Fruit fly (Drosophila melanogaster): ENCODE results near the gene gnu.

Gene gnu

DNA sequence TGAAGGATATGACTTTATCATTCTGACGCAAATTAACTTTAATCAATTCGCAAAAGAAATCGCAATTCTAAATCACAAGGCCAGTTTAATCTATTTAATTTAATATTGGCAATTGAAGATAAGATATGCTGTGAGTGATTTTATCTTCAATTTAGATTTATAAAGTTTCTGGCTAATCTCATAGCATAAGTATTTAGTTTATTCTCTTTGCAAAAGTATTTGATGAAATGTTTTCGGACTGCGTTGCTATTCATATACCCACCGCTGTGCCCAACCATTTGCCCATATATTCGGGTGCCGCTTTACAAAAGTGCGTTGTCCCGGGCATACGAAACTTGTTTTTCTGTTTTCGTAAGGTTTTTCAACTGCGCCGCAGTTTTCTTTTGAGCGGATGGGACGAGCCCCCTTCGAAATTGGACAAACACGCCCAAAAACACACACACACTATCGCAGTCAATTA is 18.2 kb downstream of the gnu start:
- TF ChIP-seq h (optimal IDR thresholded peaks at IDR 0.05) = no peak
- TF ChIP-seq psq (optimal IDR thresholded peaks at IDR 0.05) = no peak
- TF ChIP-seq Myc (optimal IDR thresholded peaks at IDR 0.05) = no peak
- no peak for TF ChIP-seq insv (optimal IDR thresholded peaks at IDR 0.05)
- TF ChIP-seq ttk (optimal IDR thresholded peaks at IDR 0.05) = no peak
- TF ChIP-seq Sin3A (optimal IDR thresholded peaks at IDR 0.05) = no peak

DNA sequence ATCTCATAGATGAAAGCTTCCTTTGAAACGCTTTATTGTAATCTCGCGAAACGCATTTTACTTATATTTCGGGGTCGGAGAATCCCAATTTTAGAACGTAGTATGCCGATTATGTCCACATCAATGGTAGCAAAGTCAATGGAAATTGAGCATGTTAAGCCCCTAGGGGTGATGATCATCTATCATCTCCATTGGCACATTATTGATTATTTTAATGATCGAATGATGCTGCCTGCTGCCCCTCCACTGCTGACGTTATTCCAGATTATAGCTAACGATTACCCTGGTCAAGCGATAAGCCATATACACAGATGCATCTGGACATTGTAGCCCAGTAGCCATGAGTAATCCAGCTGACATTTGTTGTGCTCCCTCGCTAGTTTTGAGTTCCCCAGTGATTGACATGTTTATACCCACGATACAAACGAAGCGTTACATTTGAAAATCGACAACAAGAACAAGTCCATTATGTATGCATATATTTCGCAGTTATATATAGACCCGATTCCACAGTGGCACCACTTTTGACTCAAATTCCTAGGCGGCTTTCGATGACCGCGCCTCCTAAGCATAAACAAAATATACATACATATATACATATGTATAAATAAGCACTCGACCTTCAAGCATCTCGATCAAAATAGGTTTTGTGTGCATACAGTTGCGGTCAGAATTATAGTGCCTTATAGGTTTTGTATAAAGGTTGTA is 18.8 kb downstream of the gnu start:
- no peak for TF ChIP-seq ttk (optimal IDR thresholded peaks at IDR 0.05)
- TF ChIP-seq Sin3A (optimal IDR thresholded peaks at IDR 0.05) = no peak
- TF ChIP-seq Myc (optimal IDR thresholded peaks at IDR 0.05) = no peak
- TF ChIP-seq psq (optimal IDR thresholded peaks at IDR 0.05) = no peak

DNA sequence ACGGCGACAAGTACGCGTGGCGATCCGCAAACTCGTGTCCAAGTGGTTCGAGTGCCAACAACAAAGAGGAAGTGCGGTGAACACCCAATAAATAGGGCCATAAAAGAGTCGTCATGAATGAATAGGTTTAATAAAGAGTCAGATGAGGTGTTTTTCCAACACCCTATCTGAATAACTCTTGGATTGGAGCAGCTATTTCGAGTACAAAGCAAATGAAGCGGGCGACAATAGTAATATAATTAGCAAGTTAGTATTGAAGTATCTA is 19.9 kb downstream of the gnu start:
- TF ChIP-seq ttk (optimal IDR thresholded peaks at IDR 0.05) (no peak), h (optimal IDR thresholded peaks at IDR 0.05) (no peak), insv (optimal IDR thresholded peaks at IDR 0.05) (no peak), Myc (optimal IDR thresholded peaks at IDR 0.05) (no peak), psq (optimal IDR thresholded peaks at IDR 0.05) (no peak), Sin3A (optimal IDR thresholded peaks at IDR 0.05) (no peak)

DNA sequence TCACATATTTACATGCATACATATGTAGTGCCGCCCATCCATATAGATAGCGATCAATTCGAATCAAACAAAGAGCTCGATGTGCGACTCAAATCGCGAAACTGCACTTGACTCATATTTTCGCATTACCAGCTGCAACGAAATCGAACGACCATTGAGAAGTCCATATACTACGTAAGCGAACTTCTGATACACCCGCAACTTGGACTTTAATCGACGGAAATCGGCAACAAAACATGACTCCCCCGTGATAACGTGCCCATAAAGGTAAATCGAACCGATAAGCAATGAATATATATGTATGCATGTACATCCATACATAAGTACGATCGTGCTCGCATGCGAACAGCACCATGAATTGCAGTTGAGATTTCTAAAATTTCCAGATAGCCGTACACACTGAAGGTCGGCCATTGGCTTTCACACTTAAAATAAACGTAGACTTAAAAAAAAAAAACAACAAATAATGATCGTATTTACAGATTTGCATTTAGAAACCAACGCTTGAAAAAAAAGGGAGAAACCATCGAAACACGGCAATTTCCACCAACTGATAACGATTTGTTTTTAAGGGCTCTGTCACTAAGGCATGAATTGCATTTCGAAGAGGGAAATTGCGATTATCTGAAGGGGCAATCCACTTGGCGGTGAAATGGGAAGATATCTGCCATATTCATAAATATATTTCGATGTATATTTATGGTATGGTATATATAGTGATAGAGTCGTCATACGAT is 20.4 kb downstream of the gnu start:
- TF ChIP-seq insv (optimal IDR thresholded peaks at IDR 0.05) (no peak), Sin3A (optimal IDR thresholded peaks at IDR 0.05) (no peak), h (optimal IDR thresholded peaks at IDR 0.05) (no peak), psq (optimal IDR thresholded peaks at IDR 0.05) (no peak), Myc (optimal IDR thresholded peaks at IDR 0.05) (no peak), ttk (optimal IDR thresholded peaks at IDR 0.05) (no peak)

DNA sequence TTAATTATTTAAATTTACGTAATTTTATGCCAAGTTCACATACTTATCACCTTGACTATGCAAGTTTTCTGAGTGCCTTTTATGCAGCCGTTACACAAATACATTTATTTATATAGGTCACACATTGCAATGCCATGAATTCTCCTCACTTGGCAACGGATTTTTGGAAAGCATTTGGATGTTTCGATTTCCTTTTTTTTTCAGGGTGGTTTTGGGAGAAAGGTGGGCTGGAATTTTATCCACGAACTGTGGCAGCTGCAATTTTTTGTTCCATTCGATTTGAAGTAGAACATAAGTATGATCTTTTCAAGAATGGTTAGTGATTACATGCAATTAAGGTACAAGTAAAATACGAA is 21.3 kb downstream of the gnu start:
- no peak for TF ChIP-seq h (optimal IDR thresholded peaks at IDR 0.05)
- TF ChIP-seq ttk (optimal IDR thresholded peaks at IDR 0.05) = no peak
- TF ChIP-seq Myc (optimal IDR thresholded peaks at IDR 0.05) = no peak
- TF ChIP-seq insv (optimal IDR thresholded peaks at IDR 0.05) = no peak
- no peak for TF ChIP-seq Sin3A (optimal IDR thresholded peaks at IDR 0.05)
- no peak for TF ChIP-seq psq (optimal IDR thresholded peaks at IDR 0.05)

DNA sequence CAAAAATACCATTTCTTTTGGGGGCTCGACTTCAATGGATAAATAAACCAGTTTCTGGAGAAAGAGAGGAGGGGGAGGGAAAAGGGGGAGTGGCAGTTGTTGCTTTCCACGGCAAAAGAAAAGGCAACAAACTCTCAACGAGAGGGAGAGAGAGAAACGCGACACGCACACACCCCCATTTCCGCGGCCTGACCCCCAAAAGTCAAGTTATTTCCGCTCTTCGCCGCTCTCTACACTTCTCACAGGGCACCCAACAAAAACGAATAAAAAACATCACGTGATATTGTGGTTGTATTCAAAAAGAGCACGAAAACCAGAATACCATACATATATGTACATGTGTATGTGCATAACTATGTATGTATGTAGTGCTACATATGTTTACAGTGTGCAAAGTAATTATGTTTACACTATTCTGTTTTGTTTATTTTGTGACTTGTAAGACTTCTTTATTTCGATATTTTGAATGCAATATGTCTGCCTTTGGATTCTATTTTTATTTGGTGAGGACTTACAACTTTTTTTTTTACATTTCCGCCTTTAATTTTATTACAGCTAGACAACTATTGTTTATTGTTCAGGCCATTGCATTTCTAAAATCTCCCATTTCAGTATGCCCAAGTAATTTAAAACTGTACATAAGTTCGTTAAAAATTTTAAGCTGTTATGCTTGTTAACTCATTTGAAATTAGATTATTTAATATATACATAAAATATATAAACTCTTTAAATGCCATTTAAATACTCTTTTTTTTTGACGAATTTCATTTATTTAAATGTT is 21.9 kb downstream of the gnu start:
- no peak for TF ChIP-seq psq (optimal IDR thresholded peaks at IDR 0.05)
- TF ChIP-seq Sin3A (optimal IDR thresholded peaks at IDR 0.05) = no peak
- TF ChIP-seq Myc (optimal IDR thresholded peaks at IDR 0.05) = no peak
- TF ChIP-seq ttk (optimal IDR thresholded peaks at IDR 0.05) = no peak
- no peak for TF ChIP-seq insv (optimal IDR thresholded peaks at IDR 0.05)
- TF ChIP-seq h (optimal IDR thresholded peaks at IDR 0.05) = no peak

DNA sequence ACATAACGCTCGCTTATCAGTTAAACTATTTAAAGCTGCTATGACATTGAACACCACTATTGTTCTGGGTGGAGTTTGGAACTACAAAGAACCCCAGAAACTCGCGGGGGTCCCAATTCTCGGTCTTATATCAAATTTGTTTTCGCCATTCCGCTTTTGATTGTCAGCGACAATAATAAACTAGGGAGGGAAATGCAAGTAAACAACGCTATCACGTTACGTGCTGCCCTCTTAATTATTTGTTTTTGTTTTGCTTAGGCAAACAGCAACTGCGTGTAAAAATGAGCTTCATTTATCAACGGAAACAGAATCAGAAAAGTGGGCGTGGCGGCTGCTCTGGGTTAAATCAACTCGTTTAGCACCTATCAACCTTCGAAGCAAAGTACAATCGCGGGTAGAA is 23.0 kb downstream of the gnu start:
- TF ChIP-seq Myc (optimal IDR thresholded peaks at IDR 0.05) (no peak), insv (optimal IDR thresholded peaks at IDR 0.05) (no peak), psq (optimal IDR thresholded peaks at IDR 0.05) (no peak), Sin3A (optimal IDR thresholded peaks at IDR 0.05) (no peak), ttk (optimal IDR thresholded peaks at IDR 0.05) (no peak), h (optimal IDR thresholded peaks at IDR 0.05) (no peak)

DNA sequence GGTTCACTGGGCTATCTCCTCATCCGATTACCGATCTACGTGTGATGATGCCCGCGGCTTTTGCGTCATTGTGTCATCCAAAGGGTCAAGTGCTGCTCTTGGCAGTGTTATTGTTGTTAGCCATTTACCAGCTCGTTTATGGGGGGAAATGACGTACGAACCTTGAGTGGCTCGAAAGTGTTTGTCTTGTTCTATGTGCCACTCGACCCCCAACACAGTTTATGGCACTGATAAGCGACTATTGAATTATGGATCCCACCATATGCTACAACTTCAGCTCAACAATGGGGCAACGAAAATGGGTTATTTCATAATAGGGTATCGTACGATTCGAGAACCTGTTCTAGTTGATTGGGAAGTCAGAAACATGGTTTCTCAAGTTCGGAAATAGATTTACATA is 23.9 kb downstream of the gnu start:
- TF ChIP-seq Myc (optimal IDR thresholded peaks at IDR 0.05) = no peak
- no peak for TF ChIP-seq insv (optimal IDR thresholded peaks at IDR 0.05)
- TF ChIP-seq h (optimal IDR thresholded peaks at IDR 0.05) = no peak

DNA sequence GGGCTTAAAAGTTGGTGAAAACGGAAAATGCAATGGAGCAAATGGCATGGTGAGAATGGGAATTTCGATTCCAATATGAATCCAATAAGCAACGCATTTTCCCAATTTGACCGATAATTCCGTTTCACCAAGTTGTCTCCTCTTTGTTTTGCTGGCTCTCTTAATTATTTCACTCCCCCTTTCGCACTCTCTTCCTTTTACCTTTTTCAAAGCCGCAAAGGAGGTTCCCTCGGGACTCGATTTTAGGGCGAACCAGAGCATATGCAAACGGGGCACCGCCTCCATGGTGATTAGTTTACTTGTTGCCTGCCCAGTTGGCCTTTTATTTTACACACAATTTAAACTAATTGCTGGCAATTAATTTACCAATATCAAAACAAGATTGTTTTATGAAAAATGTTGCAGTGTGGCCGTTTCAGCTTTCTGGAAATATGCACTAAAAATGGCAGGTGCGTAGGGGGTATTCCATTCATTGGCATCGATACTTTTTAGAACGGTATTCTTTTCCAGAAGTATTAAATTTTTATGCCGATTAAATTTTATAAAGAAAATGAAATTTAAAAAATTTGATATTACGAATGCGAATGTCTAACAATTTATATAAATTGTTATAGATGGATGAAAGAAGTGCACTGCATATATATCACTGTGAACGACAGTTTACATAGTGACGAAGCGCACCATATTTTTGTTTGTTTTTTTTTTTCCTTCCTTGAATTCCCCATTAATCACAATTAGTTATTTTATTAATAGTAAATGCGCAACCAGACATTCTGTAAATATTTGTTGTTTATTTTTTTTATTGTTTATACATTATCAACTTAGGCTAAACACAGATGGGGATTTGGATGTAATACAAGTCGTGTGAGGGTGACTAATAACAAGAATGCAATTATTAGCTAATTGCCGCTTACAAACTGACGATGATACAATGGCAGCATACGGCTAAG is 27.2 kb downstream of the gnu start, which contains the start of gene mop:
mop (minus strand) TSS at position 419 of the 950 bp plus-strand sequence.
- TF ChIP-seq insv (optimal IDR thresholded peaks at IDR 0.05) (no peak), Myc (optimal IDR thresholded peaks at IDR 0.05) (no peak), psq (optimal IDR thresholded peaks at IDR 0.05) (no peak), ttk (optimal IDR thresholded peaks at IDR 0.05) (no peak), Sin3A (optimal IDR thresholded peaks at IDR 0.05) (no peak), h (optimal IDR thresholded peaks at IDR 0.05) (no peak)

DNA sequence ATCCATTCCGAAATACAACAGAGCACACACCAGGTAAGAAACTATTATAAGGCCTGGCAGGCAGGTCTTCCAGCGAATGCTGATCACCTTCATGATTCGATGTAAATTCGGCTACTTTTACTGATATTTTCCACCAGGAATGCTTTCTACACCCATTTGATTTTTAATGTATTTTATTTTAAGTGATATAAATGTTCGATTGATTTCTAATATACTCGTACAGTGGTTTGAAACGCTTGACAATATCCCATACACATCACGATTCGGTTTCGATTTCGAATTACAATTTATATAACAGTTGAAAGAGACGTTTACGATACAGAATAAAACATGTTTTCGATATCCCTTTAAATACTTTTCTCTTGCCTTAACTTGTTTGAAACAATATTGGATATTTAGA is 34.0 kb downstream of the gnu start, which contains the start of gene Mgat4b:
Mgat4b (minus strand) TSS at position 101 of the 400 bp plus-strand sequence.
- TF ChIP-seq ttk (optimal IDR thresholded peaks at IDR 0.05) = no peak
- TF ChIP-seq Myc (optimal IDR thresholded peaks at IDR 0.05) = no peak
- TF ChIP-seq Sin3A (optimal IDR thresholded peaks at IDR 0.05) = no peak
- TF ChIP-seq h (optimal IDR thresholded peaks at IDR 0.05) = no peak
- TF ChIP-seq insv (optimal IDR thresholded peaks at IDR 0.05) = no peak
- no peak for TF ChIP-seq psq (optimal IDR thresholded peaks at IDR 0.05)

Measured in Kc167 (cell line).